Fruit fly (Drosophila melanogaster) whole organism, prepupa: ENCODE measurements around the gene CG5181.
A peak's percentile ranks its signal among the peaks of the same experiment; 100 is the strongest.

Source experiments
- CG10631 ChIP-seq: fragments of 200-800 bp; sonication (Bioruptor generic); optimal IDR thresholded peaks from 2 replicates; lab custom pipeline; 2016; ENCODE audit warnings: missing biosample characterization, missing genetic modification characterization
- CG10669 ChIP-seq: fragments of 200-800 bp; sonication (Bioruptor generic); optimal IDR thresholded peaks from 3 replicates; lab custom pipeline; 2018; ENCODE audit warnings: missing biosample characterization, mild to moderate bottlenecking, missing genetic modification characterization, moderate library complexity
- CG11294 ChIP-seq: fragments of 200-800 bp; sonication (Bioruptor generic); IDR thresholded peaks from 2 replicates; pipeline ENCODE4 v1.3.6; 2022; ENCODE audit warnings: missing biosample characterization, missing genetic modification characterization
- CG11762 ChIP-seq: fragments of 200-800 bp; sonication (Bioruptor generic); optimal IDR thresholded peaks from 3 replicates; lab custom pipeline; 2016; ENCODE audit warnings: missing biosample characterization, missing genetic modification characterization; ENCODE audit not compliant: insufficient read depth
- CG15336 ChIP-seq: fragments of 200-800 bp; sonication (Bioruptor generic); IDR thresholded peaks from 2 replicates; pipeline ENCODE4 v1.3.6; 2022; ENCODE audit warnings: missing biosample characterization, missing genetic modification characterization
- CG1621 ChIP-seq: fragments of 200-800 bp; sonication (Bioruptor generic); optimal IDR thresholded peaks from 3 replicates; lab custom pipeline; 2018; ENCODE audit warnings: missing biosample characterization, mild to moderate bottlenecking, missing genetic modification characterization
- CG31627 ChIP-seq: fragments of 200-800 bp; sonication (Bioruptor generic); optimal IDR thresholded peaks from 3 replicates; lab custom pipeline; 2016; ENCODE audit warnings: missing biosample characterization, missing genetic modification characterization
- CG32006 ChIP-seq: fragments of 200-800 bp; sonication (Bioruptor generic); optimal IDR thresholded peaks from 3 replicates; lab custom pipeline; 2017; ENCODE audit warnings: missing biosample characterization, mild to moderate bottlenecking, missing genetic modification characterization
- CG34406 ChIP-seq: fragments of 200-800 bp; sonication (Bioruptor generic); optimal IDR thresholded peaks from 3 replicates; lab custom pipeline; 2016; ENCODE audit warnings: missing biosample characterization, missing genetic modification characterization
- CG3919 ChIP-seq: fragments of 200-800 bp; sonication (Bioruptor generic); optimal IDR thresholded peaks from 3 replicates; lab custom pipeline; 2016; ENCODE audit warnings: missing biosample characterization, missing genetic modification characterization
- CG6276 ChIP-seq: fragments of 200-800 bp; sonication (Bioruptor generic); optimal IDR thresholded peaks from 2 replicates; lab custom pipeline; 2017; ENCODE audit warnings: missing biosample characterization, mild to moderate bottlenecking, missing genetic modification characterization
- CG6792 ChIP-seq: fragments of 200-800 bp; sonication (Bioruptor generic); optimal IDR thresholded peaks from 3 replicates; lab custom pipeline; 2016; ENCODE audit warnings: missing biosample characterization, missing genetic modification characterization
- CG8319 ChIP-seq: fragments of 200-800 bp; sonication (Bioruptor generic); optimal IDR thresholded peaks from 3 replicates; lab custom pipeline; 2016; ENCODE audit warnings: missing biosample characterization, missing genetic modification characterization
- CG8632 ChIP-seq: fragments of 200-800 bp; sonication (Bioruptor generic); optimal IDR thresholded peaks from 3 replicates; lab custom pipeline; 2016; ENCODE audit warnings: missing biosample characterization, missing genetic modification characterization
- Eip78C ChIP-seq: fragments of 200-800 bp; sonication (Bioruptor generic); peaks from one replicate; lab custom pipeline; 2016; ENCODE audit warnings: missing biosample characterization, missing genetic modification characterization
- Eip93F ChIP-seq: fragments of 200-800 bp; sonication (Bioruptor generic); optimal IDR thresholded peaks from 2 replicates; lab custom pipeline; 2016; ENCODE audit warnings: missing biosample characterization, mild to moderate bottlenecking, missing genetic modification characterization
- Ets21C ChIP-seq: fragments of 200-800 bp; sonication (Bioruptor generic); optimal IDR thresholded peaks from 3 replicates; lab custom pipeline; 2016; ENCODE audit warnings: missing biosample characterization, missing genetic modification characterization
- Ets96B ChIP-seq: fragments of 200-800 bp; optimal IDR thresholded peaks from 2 replicates; lab custom pipeline; 2019; ENCODE audit warnings: missing biosample characterization, mild to moderate bottlenecking, missing genetic modification characterization, moderate library complexity
- Gug ChIP-seq: fragments of 200-800 bp; sonication (Bioruptor generic); IDR thresholded peaks from 2 replicates; pipeline ENCODE4 v1.3.6; 2022; ENCODE audit warnings: missing biosample characterization, missing genetic modification characterization
- Hr39 ChIP-seq: fragments of 200-800 bp; sonication (Bioruptor generic); optimal IDR thresholded peaks from 2 replicates; lab custom pipeline; 2016; ENCODE audit warnings: missing biosample characterization, missing genetic modification characterization
- Hr4 ChIP-seq: fragments of 200-800 bp; sonication (Bioruptor generic); optimal IDR thresholded peaks from 3 replicates; lab custom pipeline; 2016; ENCODE audit warnings: missing biosample characterization, missing genetic modification characterization
- Lpt ChIP-seq: fragments of 200-800 bp; sonication (Bioruptor generic); optimal IDR thresholded peaks from 3 replicates; lab custom pipeline; 2016; ENCODE audit warnings: missing biosample characterization, missing genetic modification characterization
- Met ChIP-seq: fragments of 200-800 bp; sonication (Bioruptor generic); optimal IDR thresholded peaks from 3 replicates; lab custom pipeline; 2016; ENCODE audit warnings: missing biosample characterization, missing genetic modification characterization
- OdsH ChIP-seq: fragments of 200-800 bp; sonication (Bioruptor generic); optimal IDR thresholded peaks from 3 replicates; lab custom pipeline; 2016; ENCODE audit warnings: missing biosample characterization, missing genetic modification characterization
- Smox ChIP-seq: fragments of 200-800 bp; sonication (Bioruptor generic); optimal IDR thresholded peaks from 3 replicates; lab custom pipeline; 2016; ENCODE audit warnings: missing biosample characterization, missing genetic modification characterization
- Sox14 ChIP-seq: fragments of 200-800 bp; sonication (Bioruptor generic); optimal IDR thresholded peaks from 3 replicates; lab custom pipeline; 2016; ENCODE audit warnings: missing biosample characterization, missing genetic modification characterization
- achi ChIP-seq: fragments of 200-800 bp; sonication (Bioruptor generic); optimal IDR thresholded peaks from 3 replicates; lab custom pipeline; 2016; ENCODE audit warnings: missing biosample characterization, missing genetic modification characterization
- cyc ChIP-seq: fragments of 200-800 bp; sonication (Bioruptor generic); optimal IDR thresholded peaks from 3 replicates; lab custom pipeline; 2016; ENCODE audit warnings: missing biosample characterization, missing genetic modification characterization
- dac ChIP-seq: fragments of 200-800 bp; sonication (Bioruptor generic); optimal IDR thresholded peaks from 2 replicates; lab custom pipeline; 2017; ENCODE audit warnings: missing biosample characterization, mild to moderate bottlenecking, missing genetic modification characterization
- dsx ChIP-seq: fragments of 200-800 bp; optimal IDR thresholded peaks from 3 replicates; lab custom pipeline; 2019; ENCODE audit warnings: missing biosample characterization, mild to moderate bottlenecking, missing genetic modification characterization, moderate library complexity; ENCODE audit not compliant: poor library complexity, severe bottlenecking
- esn ChIP-seq: fragments of 200-800 bp; sonication (Bioruptor generic); optimal IDR thresholded peaks from 2 replicates; lab custom pipeline; 2016; ENCODE audit warnings: missing biosample characterization, mild to moderate bottlenecking, missing genetic modification characterization, moderate library complexity
- fd85E ChIP-seq: fragments of 200-800 bp; sonication (Bioruptor generic); optimal IDR thresholded peaks from 3 replicates; lab custom pipeline; 2016; ENCODE audit warnings: missing biosample characterization, missing genetic modification characterization
- fkh ChIP-seq: fragments of 200-800 bp; sonication (Bioruptor generic); optimal IDR thresholded peaks from 3 replicates; lab custom pipeline; 2017; ENCODE audit warnings: missing biosample characterization, mild to moderate bottlenecking, missing genetic modification characterization, moderate library complexity
- salr ChIP-seq, 2 experiments: fragments of 200-800 bp; sonication (Bioruptor generic); optimal IDR thresholded peaks; 3 replicates each; lab custom pipeline; 2016 to 2018; ENCODE audit warnings: missing biosample characterization in 2 of 2, missing genetic modification characterization in 2 of 2, mild to moderate bottlenecking in 1 of 2
- ss ChIP-seq, 2 experiments: fragments of 200-800 bp; sonication (Bioruptor generic); optimal IDR thresholded peaks; 2 replicates in 1 of 2; 3 replicates in 1 of 2; lab custom pipeline; 2017 to 2018; ENCODE audit warnings: mild to moderate bottlenecking in 2 of 2, missing biosample characterization in 2 of 2, missing genetic modification characterization in 2 of 2, moderate library complexity in 1 of 2
- svp ChIP-seq: fragments of 200-800 bp; sonication (Bioruptor generic); peaks from one replicate; lab custom pipeline; 2016; ENCODE audit warnings: missing biosample characterization, missing genetic modification characterization
- topi ChIP-seq: fragments of 200-800 bp; sonication (Bioruptor generic); optimal IDR thresholded peaks from 3 replicates; lab custom pipeline; 2016; ENCODE audit warnings: missing biosample characterization, missing genetic modification characterization
- vri ChIP-seq: fragments of 200-800 bp; sonication (Bioruptor generic); optimal IDR thresholded peaks from 3 replicates; lab custom pipeline; 2016; ENCODE audit warnings: missing biosample characterization, mild to moderate bottlenecking, missing genetic modification characterization

CG5181 gene

dm6 chr2L:7433957-7434736, 24.5 kb upstream of the CG5181 start (continued):
- TF ChIP-seq Gug (GFP tag; lab: Robert Waterston, UW), result 0 out of 2 replicates have a peak, but pooled peaks have one; percentile 8
- no peak for TF ChIP-seq CG11294 (GFP tag; lab: Robert Waterston, UW)
- TF ChIP-seq salr (GFP tag; optimal IDR thresholded peaks at IDR 0.05; lab: Kevin White, UChicago), result no peak
- TF ChIP-seq CG34406 (GFP tag; lab: Kevin White, UChicago), result peak; percentile 31
- TF ChIP-seq CG6276 (GFP tag; lab: Kevin White, UChicago), result no peak
- no peak for TF ChIP-seq Ets21C (GFP tag; lab: Kevin White, UChicago)
- no peak for TF ChIP-seq dac (GFP tag; lab: Kevin White, UChicago)
- no peak for TF ChIP-seq fd85E (GFP tag; lab: Kevin White, UChicago)
- no peak for TF ChIP-seq CG8632 (GFP tag; lab: Kevin White, UChicago)

- no peak for TF ChIP-seq Gug (GFP tag; lab: Robert Waterston, UW)
- no peak for TF ChIP-seq Met
- peak; percentile 8 for TF ChIP-seq CG3919 (GFP tag; lab: Kevin White, UChicago)
- peak; percentile 93 for TF ChIP-seq vri (GFP tag; lab: Kevin White, UChicago)
- peak; percentile 84 for TF ChIP-seq Eip93F (GFP tag; lab: Kevin White, UChicago)
- no peak for TF ChIP-seq Lpt (GFP tag; lab: Kevin White, UChicago)
- peak; percentile 99 for TF ChIP-seq svp (GFP tag; lab: Kevin White, UChicago)
- no peak for TF ChIP-seq Ets96B (tag; lab: Kevin White, UChicago)
- no peak for TF ChIP-seq CG8319 (GFP tag; lab: Kevin White, UChicago)
- TF ChIP-seq CG8632 (GFP tag; lab: Kevin White, UChicago), result no peak
- peak; percentile 66 for TF ChIP-seq Eip78C
- no peak for TF ChIP-seq Smox (GFP tag; lab: Kevin White, UChicago)
- TF ChIP-seq, all 60 proteins: peak for 5
These were observed 23.8 kb upstream of the CG5181 start, which contains the start of gene CG5958 for dm6 chr2L:7433337-7433956. Gene CG5958, minus strand, starts transcription at chr2L:7433516.

DNA sequence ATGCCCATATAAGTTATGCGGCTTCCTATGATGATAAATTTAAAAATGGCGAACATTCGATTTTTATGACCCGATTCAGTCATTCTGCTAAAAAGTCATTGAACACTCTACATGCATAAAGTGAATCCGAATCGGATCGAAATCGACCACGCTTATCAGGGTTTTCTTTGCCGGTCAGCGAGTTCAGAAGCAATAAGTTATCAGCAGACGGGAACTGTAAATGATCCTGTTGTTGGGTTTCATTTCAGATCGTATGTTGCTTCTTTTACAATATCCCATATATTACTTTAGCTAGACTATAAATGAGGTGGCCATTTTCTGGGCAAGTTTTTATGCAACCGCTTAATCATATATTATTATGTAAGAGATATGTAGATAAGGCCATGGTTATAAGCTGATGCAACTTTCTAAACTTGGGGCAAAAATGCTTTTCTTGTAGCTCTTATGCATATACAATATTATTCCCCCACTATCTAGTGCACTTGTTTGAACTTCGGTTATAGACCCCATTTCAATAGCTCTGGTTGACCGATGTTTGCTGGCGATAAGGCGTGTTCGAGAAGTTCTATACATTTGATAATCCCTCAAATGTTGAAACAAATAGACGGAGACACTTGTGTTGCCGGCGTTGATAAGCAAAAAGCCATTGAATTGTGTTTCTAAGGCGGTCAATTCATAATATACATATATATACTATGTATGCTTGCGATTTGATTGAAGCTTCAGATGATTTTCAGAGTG, 22.4 kb upstream of the CG5181 start:
- TF ChIP-seq CG10669 (GFP tag; lab: Kevin White, UChicago), result no peak
- peak; percentile 96 for TF ChIP-seq svp (GFP tag; lab: Kevin White, UChicago)
- TF ChIP-seq vri (GFP tag; lab: Kevin White, UChicago), result peak; percentile 62
- peak; percentile 25 for TF ChIP-seq CG6276 (GFP tag; lab: Kevin White, UChicago)
- TF ChIP-seq, all 60 proteins: peak for 3

- TF ChIP-seq CG32006 (GFP tag; lab: Kevin White, UChicago), result no peak
- TF ChIP-seq cyc, result no peak
- no peak for TF ChIP-seq CG6276 (GFP tag; lab: Kevin White, UChicago)
- no peak for TF ChIP-seq dsx (GFP tag; lab: Kevin White, UChicago)
- TF ChIP-seq Hr39 (GFP tag; lab: Kevin White, UChicago), result no peak
- TF ChIP-seq, all 60 proteins: peak for 0
These were observed 20.7 kb upstream of the CG5181 start for dm6 chr2L:7430313-7430712.

dm6 chr2L:7427786-7428137, 18.2 kb upstream of the CG5181 start:
- TF ChIP-seq CG15336 (GFP tag; lab: Robert Waterston, UW) (no peak), CG1621 (tag; lab: Kevin White, UChicago) (no peak), Sox14 (GFP tag; lab: Kevin White, UChicago) (no peak), topi (no peak), Hr4 (no peak), svp (GFP tag; lab: Kevin White, UChicago) (no peak), CG3919 (GFP tag; lab: Kevin White, UChicago) (no peak), achi (GFP tag; lab: Kevin White, UChicago) (no peak), CG10631 (no peak), CG31627 (GFP tag; lab: Kevin White, UChicago) (no peak), OdsH (GFP tag; lab: Kevin White, UChicago) (no peak), ss (GFP tag; optimal IDR thresholded peaks at IDR 0.05; lab: Kevin White, UChicago) (no peak), salr (GFP tag; optimal IDR thresholded peaks at IDR 0.05; lab: Kevin White, UChicago) (no peak), fkh (GFP tag; lab: Kevin White, UChicago) (no peak), Ets96B (tag; lab: Kevin White, UChicago) (no peak), CG6792 (GFP tag; lab: Kevin White, UChicago) (no peak), Eip78C (no peak), esn (GFP tag; lab: Kevin White, UChicago) (no peak), CG11762 (GFP tag; lab: Kevin White, UChicago) (no peak), Lpt (GFP tag; lab: Kevin White, UChicago) (no peak)
